Fruit fly (Drosophila melanogaster): ENCODE data around the gene CG5126.

The CG5126 gene

DNA sequence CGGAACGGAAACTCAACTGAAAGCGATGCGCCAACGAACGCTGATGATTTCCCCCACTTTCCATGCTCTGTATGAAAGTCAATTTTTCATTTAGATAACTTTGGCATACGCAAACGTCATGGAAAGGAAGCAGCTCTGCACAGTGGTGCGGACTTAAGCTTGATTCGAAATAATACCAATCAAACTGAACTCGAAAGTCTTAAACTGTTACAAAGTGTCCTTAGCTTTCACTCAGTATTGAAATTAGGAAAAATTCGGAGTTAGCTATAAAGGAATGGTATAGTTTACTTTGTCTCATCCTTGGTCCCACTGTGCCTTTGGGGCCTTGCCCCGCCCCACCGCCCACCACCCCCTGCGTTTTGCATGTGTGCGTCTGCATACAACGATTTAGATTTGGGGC is 23.6 kb upstream of the CG5126 start (continued):
- TF ChIP-seq BtbVII (GFP tag; optimal IDR thresholded peaks at IDR 0.05) (peak; percentile 1), B-H1 (GFP tag; IDR thresholded peaks at IDR 0.05) (peak; percentile 42), ind (GFP tag; optimal IDR thresholded peaks at IDR 0.05) (peak; percentile 42), CG14014 (GFP tag; IDR thresholded peaks at IDR 0.05) (peak; percentile 78), zen2 (GFP tag; IDR thresholded peaks at IDR 0.05; ENCODE audit: partially characterized antibody) (no peak), H2.0 (GFP tag; IDR thresholded peaks at IDR 0.05) (peak; percentile 59; the same call in 1 of the 2 replicates), CG17328 (GFP tag; IDR thresholded peaks at IDR 0.05) (peak; percentile 46; the same call in 1 of the 2 replicates), en (GFP tag; optimal IDR thresholded peaks at IDR 0.05) (no peak), toy (GFP tag; IDR thresholded peaks at IDR 0.05) (peak; percentile 41; the same call in 1 of the 2 replicates), nerfin-2 (GFP tag; IDR thresholded peaks at IDR 0.05; ENCODE audit: partially characterized antibody) (no peak), E2f2 (GFP tag; IDR thresholded peaks at IDR 0.05) (peak; percentile 43; the same call in 1 of the 2 replicates), Taf1 (GFP tag; IDR thresholded peaks at IDR 0.05) (peak; percentile 64), Sox100B (GFP tag; optimal IDR thresholded peaks at IDR 0.05) (peak; percentile 33), sug (tag; optimal IDR thresholded peaks at IDR 0.05) (peak; percentile 36), dysf (GFP tag; IDR thresholded peaks at IDR 0.05) (peak; percentile 73), Dfd (GFP tag; optimal IDR thresholded peaks at IDR 0.05) (no peak), H15 (GFP tag; IDR thresholded peaks at IDR 0.05) (peak; percentile 63; the same call in 1 of the 3 replicates), Fer2 (tag; optimal IDR thresholded peaks at IDR 0.05) (peak; percentile 1), CG13775 (GFP tag; optimal IDR thresholded peaks at IDR 0.05) (no peak), row (GFP tag; IDR thresholded peaks at IDR 0.05) (peak; percentile 77; the same call in 2 of the 3 replicates), otp (GFP tag; IDR thresholded peaks at IDR 0.05) (peak; percentile 70; the same call in 2 of the 3 replicates), CG6689 (GFP tag; IDR thresholded peaks at IDR 0.05) (peak; percentile 33), CG17385 (GFP tag; optimal IDR thresholded peaks at IDR 0.05) (peak; percentile 63), CG8290 (GFP tag; optimal IDR thresholded peaks at IDR 0.05) (no peak), CG8290 (tag; optimal IDR thresholded peaks at IDR 0.05) (peak in 1 of 2 experiments; percentile 43), Xrp1 (GFP tag; IDR thresholded peaks at IDR 0.05) (peak; percentile 69), CG12769 (tag; optimal IDR thresholded peaks at IDR 0.05) (peak; percentile 80), CG4360 (GFP tag; IDR thresholded peaks at IDR 0.05) (no peak), Hr3 (GFP tag; optimal IDR thresholded peaks at IDR 0.05) (peak; percentile 18), ttk (GFP tag; IDR thresholded peaks at IDR 0.05) (0 out of 2 replicates have a peak, but pooled peaks have one; percentile 19), CG8944 (GFP tag; optimal IDR thresholded peaks at IDR 0.05) (peak; percentile 27), tgo (GFP tag; IDR thresholded peaks at IDR 0.05) (peak; percentile 54; the same call in 2 of the 3 replicates), chn (GFP tag; optimal IDR thresholded peaks at IDR 0.05) (peak; percentile 15), Dip2 (GFP tag; IDR thresholded peaks at IDR 0.05) (peak; percentile 24; the same call in 1 of the 2 replicates), Lhr (GFP tag; optimal IDR thresholded peaks at IDR 0.05) (no peak), pan (optimal IDR thresholded peaks at IDR 0.05) (no peak), pan (GFP tag; optimal IDR thresholded peaks at IDR 0.05 in 1 of 2, IDR thresholded peaks at IDR 0.05 in 1 of 2) (peak in 1 of 2 experiments; percentile 76), lmd (GFP tag; IDR thresholded peaks at IDR 0.05) (peak; percentile 70; the same call in 1 of the 2 replicates), CG14441 (GFP tag; IDR thresholded peaks at IDR 0.05) (peak; percentile 72), fd64A (GFP tag; optimal IDR thresholded peaks at IDR 0.05) (no peak), CG18262 (tag; optimal IDR thresholded peaks at IDR 0.05) (peak; percentile 6), stc (GFP tag; IDR thresholded peaks at IDR 0.05) (peak; percentile 66), Ets65A (GFP tag) (peak; percentile 82), crp (GFP tag; optimal IDR thresholded peaks at IDR 0.05) (no peak), CG3281 (GFP tag; optimal IDR thresholded peaks at IDR 0.05) (peak; percentile 55), CG31441 (GFP tag; IDR thresholded peaks at IDR 0.05) (peak; percentile 30; the same call in 1 of the 2 replicates), Tbp (GFP tag; optimal IDR thresholded peaks at IDR 0.05) (no peak), CG2889 (GFP tag; IDR thresholded peaks at IDR 0.05) (peak; percentile 57; the same call in 1 of the 3 replicates), Optix (GFP tag; IDR thresholded peaks at IDR 0.05) (peak; percentile 54; the same call in 1 of the 3 replicates), CG12299 (tag; optimal IDR thresholded peaks at IDR 0.05) (peak; percentile 42), CG11695 (GFP tag; IDR thresholded peaks at IDR 0.05) (peak; percentile 61; the same call in 1 of the 3 replicates), Doc2 (GFP tag; IDR thresholded peaks at IDR 0.05) (peak; percentile 23; the same call in 1 of the 2 replicates)

Measured in whole organism, embryonic.